Fruit fly (Drosophila melanogaster): ENCODE results near the gene CG16825.
A peak's percentile ranks its signal among the peaks of the same experiment; 100 is the strongest.

dm6 chr2L:13286456-13286855 is 18.1 kb upstream of the CG16825 start, which contains the start of the genes Drep4 and Uvrag:
- no peak for TF ChIP-seq CG10147 (GFP tag; optimal IDR thresholded peaks at IDR 0.05)
- TF ChIP-seq CG4404 (GFP tag; IDR thresholded peaks at IDR 0.05) = peak; percentile 32; the same call in 1 of the 2 replicates
- peak; percentile 66 for TF ChIP-seq tio (GFP tag; optimal IDR thresholded peaks at IDR 0.05)
- peak; percentile 75 for TF ChIP-seq B-H2 (GFP tag; optimal IDR thresholded peaks at IDR 0.05)
- TF ChIP-seq fru (optimal IDR thresholded peaks at IDR 0.05) = no peak
- TF ChIP-seq H15 (GFP tag; IDR thresholded peaks at IDR 0.05) = peak; percentile 43; the same call in 1 of the 3 replicates
- no peak for TF ChIP-seq chm (GFP tag; IDR thresholded peaks at IDR 0.05)
- peak in 1 of 2 experiments; percentile 73 for TF ChIP-seq insv (GFP tag; optimal IDR thresholded peaks at IDR 0.05)
- peak; percentile 75 for TF ChIP-seq Dbx (GFP tag; IDR thresholded peaks at IDR 0.05)
- no peak for TF ChIP-seq Taf1 (GFP tag; IDR thresholded peaks at IDR 0.05)
- TF ChIP-seq prd (optimal IDR thresholded peaks at IDR 0.05) = no peak
- peak; percentile 59; the same call in 1 of the 3 replicates for TF ChIP-seq prd (GFP tag; IDR thresholded peaks at IDR 0.05)
